Worm (Caenorhabditis elegans) whole organism, L4/young adult: ENCODE results near the gene C04G2.10.

Source experiments
- dao-5 ChIP-seq: sonication (generic microtip); optimal IDR thresholded peaks from 2 replicates; lab custom pipeline; 2016; ENCODE audit warnings: missing genotype, missing genetic modification characterization, moderate library complexity, missing compliant biosample characterization
- him-1 ChIP-seq: sonication (generic microtip); optimal IDR thresholded peaks from 2 replicates; lab custom pipeline; 2016; ENCODE audit warnings: missing genotype, missing genetic modification reagents, missing genetic modification characterization, missing compliant biosample characterization

- TF ChIP-seq dao-5 (tag; lab: Kevin White, UChicago) = no peak
- TF ChIP-seq him-1 = no peak
Observed at ce11 chrIV:10112570-10112969, 2.7 kb upstream of the C04G2.10 start, which contains the start of gene nsph-3.2.
